Worm (Caenorhabditis elegans) whole organism, young adult: Measurements from ENCODE around the gene hsp-12.3.

ENCODE experiments used
- B0035.1 ChIP-seq: sonication (generic microtip); optimal IDR thresholded peaks from 2 replicates; lab custom pipeline; 2016; ENCODE audit warnings: missing genetic modification characterization, mild to moderate bottlenecking, missing compliant biosample characterization, missing genotype, missing genetic modification reagents
- F10E7.11 ChIP-seq: sonication (generic microtip); optimal IDR thresholded peaks from 2 replicates; lab custom pipeline; 2017; ENCODE audit warnings: mild to moderate bottlenecking, missing genetic modification characterization, moderate library complexity, missing compliant biosample characterization
- F22D6.2 ChIP-seq: sonication (generic microtip); optimal IDR thresholded peaks from 2 replicates; lab custom pipeline; 2016; ENCODE audit warnings: mild to moderate bottlenecking, missing genetic modification characterization, missing compliant biosample characterization
- F33H1.4 ChIP-seq: fragments of 200-800 bp; sonication (Bioruptor generic); IDR thresholded peaks from 2 replicates; pipeline ENCODE4 v1.3.6; 2022; ENCODE audit warnings: missing genetic modification reagents, missing genetic modification characterization, missing compliant biosample characterization
- F39B2.1 ChIP-seq: fragments of 200-800 bp; sonication (Bioruptor generic); IDR thresholded peaks from 2 replicates; pipeline ENCODE4 v1.3.6; 2022; ENCODE audit warnings: missing genetic modification reagents, missing genetic modification characterization, missing compliant biosample characterization
- K11D2.4 ChIP-seq: fragments of 200-800 bp; sonication (Bioruptor generic); IDR thresholded peaks from 2 replicates; pipeline ENCODE4 v1.3.6; 2022; ENCODE audit warnings: missing genetic modification reagents, missing genetic modification characterization, missing compliant biosample characterization
- K12H6.12 ChIP-seq: fragments of 200-800 bp; sonication (Bioruptor generic); optimal IDR thresholded peaks from 2 replicates; lab custom pipeline; 2018; ENCODE audit warnings: mild to moderate bottlenecking, missing genetic modification characterization, missing compliant biosample characterization
- Y53F4B.3 ChIP-seq: fragments of 200-800 bp; sonication (Bioruptor generic); IDR thresholded peaks from 2 replicates; pipeline ENCODE4 v1.3.6; 2022; ENCODE audit warnings: missing genetic modification reagents, missing genetic modification characterization, missing compliant biosample characterization
- Y79H2A.3 ChIP-seq: fragments of 200-800 bp; sonication (Bioruptor generic); conservative IDR thresholded peaks from 2 replicates; pipeline ENCODE4 v1.3.6; 2022; ENCODE audit warnings: missing genetic modification reagents, missing genetic modification characterization, missing compliant biosample characterization
- ama-1 ChIP-seq, 3 experiments: fragments of 150-350 bp in 1 of 3; sonication (generic microtip) in 2 of 3; optimal IDR thresholded peaks; 2 replicates each; lab custom pipeline; 2014 to 2018; ENCODE audit warnings: missing biosample characterization in 2 of 3, missing genetic modification characterization in 2 of 3, missing genetic modification reagents in 2 of 3
- athp-1 ChIP-seq: sonication (generic microtip); optimal IDR thresholded peaks from 2 replicates; lab custom pipeline; 2017; ENCODE audit warnings: mild to moderate bottlenecking, missing genetic modification characterization, missing compliant biosample characterization
- bed-2 ChIP-seq: fragments of 200-800 bp; sonication (Bioruptor generic); IDR thresholded peaks from 2 replicates; pipeline ENCODE4 v1.3.6; 2022; ENCODE audit warnings: missing genetic modification reagents, missing genetic modification characterization, missing compliant biosample characterization
- cebp-1 ChIP-seq, 2 experiments: fragments of 200-800 bp in 1 of 2; sonication (Bioruptor generic) in 1 of 2; sonication (generic microtip) in 1 of 2; IDR thresholded peaks in 1 of 2; optimal IDR thresholded peaks in 1 of 2; 2 replicates each; pipeline versions ENCODE4 v1.3.6 to Lab custom; 2017 to 2022; ENCODE audit warnings: missing compliant biosample characterization in 2 of 2, missing genetic modification characterization in 2 of 2, mild to moderate bottlenecking in 1 of 2, missing genetic modification reagents in 1 of 2, moderate library complexity in 1 of 2
- cebp-2 ChIP-seq: fragments of 200-800 bp; sonication (Bioruptor generic); IDR thresholded peaks from 2 replicates; pipeline ENCODE4 v1.3.6; 2022; ENCODE audit warnings: missing genetic modification characterization, missing compliant biosample characterization
- ceh-100 ChIP-seq: fragments of 200-800 bp; sonication (Bioruptor generic); IDR thresholded peaks from 2 replicates; pipeline ENCODE4 v1.3.6; 2022; ENCODE audit warnings: missing genetic modification reagents, missing genetic modification characterization, missing compliant biosample characterization
- chd-7 ChIP-seq: sonication (generic microtip); optimal IDR thresholded peaks from 2 replicates; lab custom pipeline; 2016; ENCODE audit warnings: mild to moderate bottlenecking, missing genetic modification characterization, moderate library complexity, missing compliant biosample characterization
- dox-1 ChIP-seq: fragments of 200-800 bp; sonication (Bioruptor generic); IDR thresholded peaks from 2 replicates; pipeline ENCODE4 v1.3.6; 2022; ENCODE audit warnings: missing genetic modification reagents, missing genetic modification characterization, missing compliant biosample characterization
- egl-18 ChIP-seq: fragments of 200-800 bp; sonication (Bioruptor generic); IDR thresholded peaks from 2 replicates; pipeline ENCODE4 v1.3.6; 2022; ENCODE audit warnings: missing genetic modification reagents, missing genetic modification characterization, missing compliant biosample characterization
- egl-44 ChIP-seq: fragments of 200-800 bp; sonication (Bioruptor generic); IDR thresholded peaks from 2 replicates; pipeline ENCODE4 v1.3.6; 2022; ENCODE audit warnings: missing genetic modification reagents, missing genetic modification characterization, missing compliant biosample characterization
- ets-4 ChIP-seq: fragments of 200-800 bp; sonication (Bioruptor generic); optimal IDR thresholded peaks from 2 replicates; lab custom pipeline; 2018; ENCODE audit warnings: mild to moderate bottlenecking, missing genetic modification characterization, missing compliant biosample characterization
- him-1 ChIP-seq: sonication (generic microtip); optimal IDR thresholded peaks from 2 replicates; lab custom pipeline; 2016; ENCODE audit warnings: missing genotype, missing genetic modification reagents, missing genetic modification characterization, missing compliant biosample characterization
- hlh-26 ChIP-seq: fragments of 200-800 bp; sonication (Bioruptor generic); conservative IDR thresholded peaks from 2 replicates; pipeline ENCODE4 v1.3.6; 2022; ENCODE audit warnings: missing genetic modification reagents, missing genetic modification characterization, missing compliant biosample characterization
- hmg-1.2 ChIP-seq: fragments of 200-800 bp; sonication (Bioruptor generic); IDR thresholded peaks from 2 replicates; pipeline ENCODE4 v1.3.6; 2022; ENCODE audit warnings: missing genetic modification reagents, missing genetic modification characterization, missing compliant biosample characterization
- hrde-1 ChIP-seq: sonication (generic microtip); optimal IDR thresholded peaks from 2 replicates; lab custom pipeline; 2016; ENCODE audit warnings: missing genetic modification characterization, mild to moderate bottlenecking, missing compliant biosample characterization, moderate library complexity, missing genotype, missing genetic modification reagents, borderline replicate concordance
- lin-26 ChIP-seq: fragments of 200-800 bp; sonication (Bioruptor generic); IDR thresholded peaks from 2 replicates; pipeline ENCODE4 v1.3.6; 2022; ENCODE audit warnings: missing genetic modification reagents, missing genetic modification characterization, missing compliant biosample characterization
- lin-54 ChIP-seq: fragments of 200-800 bp; sonication (Bioruptor generic); optimal IDR thresholded peaks from 2 replicates; lab custom pipeline; 2018; ENCODE audit warnings: mild to moderate bottlenecking, missing genetic modification characterization, missing compliant biosample characterization
- lsl-1 ChIP-seq: fragments of 200-800 bp; sonication (Bioruptor generic); optimal IDR thresholded peaks from 2 replicates; lab custom pipeline; 2018; ENCODE audit warnings: mild to moderate bottlenecking, missing genetic modification characterization, moderate library complexity, missing compliant biosample characterization
- madf-6 ChIP-seq: fragments of 200-800 bp; sonication (Bioruptor generic); IDR thresholded peaks from 2 replicates; pipeline ENCODE4 v1.3.6; 2022; ENCODE audit warnings: missing genetic modification reagents, missing genetic modification characterization, missing compliant biosample characterization
- nhr-179 ChIP-seq: sonication (generic microtip); optimal IDR thresholded peaks from 2 replicates; lab custom pipeline; 2016; ENCODE audit warnings: mild to moderate bottlenecking, missing genetic modification characterization, missing compliant biosample characterization
- nhr-27 ChIP-seq: fragments of 200-800 bp; sonication (Bioruptor generic); optimal IDR thresholded peaks from 2 replicates; lab custom pipeline; 2018; ENCODE audit warnings: mild to moderate bottlenecking, missing genetic modification characterization, moderate library complexity, missing compliant biosample characterization
- rcor-1 ChIP-seq: fragments of 200-800 bp; sonication (Bioruptor generic); IDR thresholded peaks from 2 replicates; pipeline ENCODE4 v1.3.6; 2022; ENCODE audit warnings: missing genetic modification reagents, missing genetic modification characterization, missing compliant biosample characterization
- rec-8 ChIP-seq, 2 experiments: sonication (generic microtip); optimal IDR thresholded peaks; 2 replicates each; lab custom pipeline; 2016; ENCODE audit warnings: mild to moderate bottlenecking in 2 of 2, missing genetic modification characterization in 2 of 2, missing genetic modification reagents in 2 of 2, missing genotype in 2 of 2, missing biosample characterization in 1 of 2, missing compliant biosample characterization in 1 of 2, moderate library complexity in 1 of 2
- rpc-1 ChIP-seq, 2 experiments: fragments of 150-350 bp in 1 of 2; sonication (generic microtip) in 1 of 2; optimal IDR thresholded peaks; 2 replicates each; lab custom pipeline; 2014 to 2018; ENCODE audit warnings: missing biosample characterization in 1 of 2, missing genetic modification characterization in 1 of 2, missing genetic modification reagents in 1 of 2, missing genotype in 1 of 2
- snpc-1.1 ChIP-seq: sonication (generic microtip); optimal IDR thresholded peaks from 2 replicates; lab custom pipeline; 2017; ENCODE audit warnings: missing genetic modification characterization, mild to moderate bottlenecking, missing compliant biosample characterization, antibody characterized with exemption, moderate library complexity, missing genotype, missing genetic modification reagents; ENCODE audit not compliant: insufficient read depth
- snpc-4 ChIP-seq, 5 experiments: fragments of 150-350 bp in 1 of 5; sonication (generic microtip) in 4 of 5; optimal IDR thresholded peaks; 2 replicates each; lab custom pipeline; 2014 to 2018; ENCODE audit warnings: missing genetic modification characterization in 5 of 5, missing biosample characterization in 3 of 5, antibody characterized with exemption in 2 of 5, mild to moderate bottlenecking in 2 of 5, missing compliant biosample characterization in 2 of 5, missing genotype in 2 of 5, moderate library complexity in 2 of 5, missing genetic modification reagents in 1 of 5
- somi-1 ChIP-seq: fragments of 200-800 bp; sonication (Bioruptor generic); optimal IDR thresholded peaks from 2 replicates; lab custom pipeline; 2018; ENCODE audit warnings: mild to moderate bottlenecking, missing genetic modification characterization, missing compliant biosample characterization
- sptf-2 ChIP-seq: fragments of 200-800 bp; sonication (Bioruptor generic); optimal IDR thresholded peaks from 2 replicates; lab custom pipeline; 2018; ENCODE audit warnings: mild to moderate bottlenecking, missing genetic modification characterization, missing compliant biosample characterization
- tbx-9 ChIP-seq: sonication (generic microtip); optimal IDR thresholded peaks from 2 replicates; lab custom pipeline; 2016; ENCODE audit warnings: borderline replicate concordance, missing genetic modification characterization, inconsistent platforms, missing compliant biosample characterization
- tlf-1 ChIP-seq: fragments of 200-800 bp; sonication (Bioruptor generic); optimal IDR thresholded peaks from 2 replicates; lab custom pipeline; 2018; ENCODE audit warnings: mild to moderate bottlenecking, missing genetic modification characterization, missing compliant biosample characterization
- ztf-18 ChIP-seq: sonication (generic microtip); optimal IDR thresholded peaks from 2 replicates; lab custom pipeline; 2016; ENCODE audit warnings: missing genotype, mild to moderate bottlenecking, missing genetic modification characterization, missing compliant biosample characterization
- ztf-26 ChIP-seq: sonication (generic microtip); optimal IDR thresholded peaks from 2 replicates; lab custom pipeline; 2017; ENCODE audit warnings: missing genetic modification characterization, missing compliant biosample characterization
- ztf-28 ChIP-seq: fragments of 200-800 bp; sonication (Bioruptor generic); IDR thresholded peaks from 2 replicates; pipeline ENCODE4 v1.3.6; 2022; ENCODE audit warnings: missing genetic modification reagents, missing genetic modification characterization, missing compliant biosample characterization

Gene hsp-12.3

ce11 chrIV:9447209-9447608, 1.9 kb upstream of the hsp-12.3 start, which contains the start of gene hsp-12.6:
TSS of gene hsp-12.6 (minus strand) at chrIV:9447228.
- no peak for TF ChIP-seq egl-18
- peak; percentile 2 for TF ChIP-seq K12H6.12 (tag; lab: Kevin White, UChicago)

ce11 chrIV:9444417-9445026, 785 bp downstream of the hsp-12.3 start:
- peak; percentile 84 for TF ChIP-seq ceh-100 (GFP tag; lab: Robert Waterston, UW)
- peak; percentile 69 for TF ChIP-seq ztf-18 (tag; lab: Kevin White, UChicago)
- TF ChIP-seq hlh-26 (GFP tag; lab: Robert Waterston, UW): no peak
- peak; percentile 81 for TF ChIP-seq egl-44 (GFP tag; lab: Robert Waterston, UW)
- peak; percentile 83 for TF ChIP-seq lin-54 (GFP tag; lab: Kevin White, UChicago)
- 0 out of 2 replicates have a peak, but pooled peaks have one; percentile 11 for TF ChIP-seq bed-2 (GFP tag; lab: Robert Waterston, UW)
- peak; percentile 96 for TF ChIP-seq dox-1 (GFP tag; lab: Robert Waterston, UW)
- no peak for TF ChIP-seq F39B2.1 (GFP tag; lab: Robert Waterston, UW)
- no peak for TF ChIP-seq rpc-1 (optimal IDR thresholded peaks at IDR 0.05; lab: Kevin White, UChicago)
- peak; percentile 22 for TF ChIP-seq rpc-1 (tag; optimal IDR thresholded peaks at IDR 0.05; lab: Kevin White, UChicago)
- peak; percentile 43 for TF ChIP-seq F22D6.2 (tag; lab: Kevin White, UChicago)
- peak; percentile 81 for TF ChIP-seq tlf-1 (GFP tag; lab: Kevin White, UChicago)
- peak; percentile 57; the same call in 1 of the 2 replicates for TF ChIP-seq lin-26 (GFP tag; lab: Robert Waterston, UW)
- peak; percentile 58 for TF ChIP-seq B0035.1 (tag; lab: Kevin White, UChicago)
- peak; percentile 37; the same call in 1 of the 2 replicates for TF ChIP-seq Y79H2A.3 (GFP tag; lab: Robert Waterston, UW)
- TF ChIP-seq hrde-1 (tag; lab: Kevin White, UChicago): peak; percentile 31
- peak; percentile 97 for TF ChIP-seq snpc-1.1 (tag; lab: Kevin White, UChicago)
- peak; percentile 74; the same call in 1 of the 2 replicates for TF ChIP-seq Y53F4B.3 (GFP tag; lab: Robert Waterston, UW)
- TF ChIP-seq sptf-2: peak; percentile 61
- 0 out of 2 replicates have a peak, but pooled peaks have one; percentile 66 for TF ChIP-seq ztf-28 (GFP tag; lab: Robert Waterston, UW)
- TF ChIP-seq chd-7 (tag; lab: Kevin White, UChicago): peak; percentile 62
- 0 out of 2 replicates have a peak, but pooled peaks have one; percentile 22 for TF ChIP-seq cebp-2 (GFP tag; lab: Robert Waterston, UW)
- peak; percentile 98 for TF ChIP-seq ama-1 (optimal IDR thresholded peaks at IDR 0.05; lab: Kevin White, UChicago)
- no peak for TF ChIP-seq ama-1 (GFP tag; optimal IDR thresholded peaks at IDR 0.05; lab: Kevin White, UChicago)
- peak; percentile 63 for TF ChIP-seq ztf-26 (tag; lab: Kevin White, UChicago)
- TF ChIP-seq hmg-1.2 (GFP tag; lab: Robert Waterston, UW): peak; percentile 92
- 0 out of 2 replicates have a peak, but pooled peaks have one; percentile 16 for TF ChIP-seq egl-18
- TF ChIP-seq K11D2.4 (GFP tag; lab: Robert Waterston, UW): peak; percentile 75
- peak; percentile 71 for TF ChIP-seq F33H1.4 (GFP tag; lab: Robert Waterston, UW)
- peak; percentile 45 for TF ChIP-seq athp-1 (tag; lab: Kevin White, UChicago)
- TF ChIP-seq somi-1 (GFP tag; lab: Kevin White, UChicago): peak; percentile 61
- no peak for TF ChIP-seq F10E7.11
- TF ChIP-seq snpc-4 (GFP tag; optimal IDR thresholded peaks at IDR 0.05; lab: Kevin White, UChicago): peak; percentile 98
- TF ChIP-seq snpc-4 (tag; optimal IDR thresholded peaks at IDR 0.05; lab: Kevin White, UChicago): peak; percentile 99
- peak; percentile 81 for TF ChIP-seq him-1 (tag; lab: Kevin White, UChicago)
- no peak for TF ChIP-seq nhr-179
- TF ChIP-seq nhr-27 (tag; lab: Kevin White, UChicago): no peak
- peak; percentile 85 for TF ChIP-seq rcor-1
- no peak for TF ChIP-seq tbx-9
- no peak for TF ChIP-seq ets-4 (GFP tag; lab: Kevin White, UChicago)
- TF ChIP-seq lsl-1 (GFP tag; lab: Kevin White, UChicago): peak; percentile 74
- no peak for TF ChIP-seq cebp-1 (GFP tag; IDR thresholded peaks at IDR 0.05; lab: Robert Waterston, UW)
- peak; percentile 85 for TF ChIP-seq cebp-1 (tag; optimal IDR thresholded peaks at IDR 0.05; lab: Kevin White, UChicago)
- no peak for TF ChIP-seq rec-8 (tag; optimal IDR thresholded peaks at IDR 0.05; lab: Kevin White, UChicago)
- peak; percentile 79 for TF ChIP-seq madf-6
